Fruit fly (Drosophila melanogaster) S2 (cell line): ENCODE data around the gene CG13362.
A peak's percentile ranks its signal among the peaks of the same experiment; 100 is the strongest.

Experiments used
- CG8478 ChIP-seq: fragments of >200 bp; optimal IDR thresholded peaks from 2 replicates; lab custom pipeline; 2018
- CTCF ChIP-seq, 2 experiments: fragments of >200 bp; optimal IDR thresholded peaks; 2 replicates each; lab custom pipeline; 2018

DNA sequence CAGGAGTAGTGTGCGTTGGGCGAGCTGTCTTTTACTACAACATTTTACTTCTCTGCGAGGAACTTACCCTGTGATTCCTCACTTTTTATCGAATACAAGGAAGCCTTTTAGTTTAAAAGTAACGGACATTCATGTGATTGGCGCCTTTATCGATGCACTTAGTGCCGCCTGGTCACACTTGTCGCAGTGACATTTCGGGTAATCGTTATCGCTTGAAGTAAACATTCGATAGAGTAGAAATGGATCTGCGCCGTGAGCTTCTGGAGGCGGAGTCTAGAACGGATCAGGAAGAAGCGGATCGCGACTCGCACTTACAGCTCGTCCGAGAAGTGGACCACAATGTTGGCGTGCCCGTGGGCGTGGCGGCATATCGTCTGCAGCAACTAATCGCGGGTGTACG is 41.8 kb upstream of the CG13362 start, which contains the start of gene CG16989:
- no peak for TF ChIP-seq CG8478 (lab: Kevin White, UChicago)
- peak in 1 of 2 experiments; percentile 22 for TF ChIP-seq CTCF (optimal IDR thresholded peaks at IDR 0.05; lab: Kevin White, UChicago)
